Worm (Caenorhabditis elegans) whole organism, L2 larva: ENCODE measurements around the gene ceeh-2.

Experiments
- Y55F3AM.14 ChIP-seq: fragments of 200-800 bp; sonication (Bioruptor generic); optimal IDR thresholded peaks from 2 replicates; lab custom pipeline; 2018; ENCODE audit warnings: mild to moderate bottlenecking, missing genetic modification characterization, missing compliant biosample characterization
- alr-1 ChIP-seq: fragments of 150-350 bp; optimal IDR thresholded peaks from 2 replicates; lab custom pipeline; 2014; ENCODE audit warnings: missing biosample characterization, missing genetic modification characterization
- aly-2 ChIP-seq: fragments of 150-350 bp; optimal IDR thresholded peaks from 2 replicates; lab custom pipeline; 2014; ENCODE audit warnings: missing biosample characterization, missing genetic modification characterization
- blmp-1 ChIP-seq: sonication (generic microtip); optimal IDR thresholded peaks from 2 replicates; lab custom pipeline; 2017; ENCODE audit warnings: missing genetic modification characterization, mild to moderate bottlenecking, missing compliant biosample characterization, antibody characterized with exemption, moderate library complexity; ENCODE audit not compliant: insufficient read depth
- ceh-16 ChIP-seq: fragments of 150-350 bp; optimal IDR thresholded peaks from 2 replicates; lab custom pipeline; 2014; ENCODE audit warnings: missing biosample characterization, missing genetic modification characterization
- ceh-82 ChIP-seq: fragments of 150-350 bp; optimal IDR thresholded peaks from 2 replicates; lab custom pipeline; 2014; ENCODE audit warnings: missing biosample characterization, missing genetic modification characterization
- crh-2 ChIP-seq: sonication (generic microtip); optimal IDR thresholded peaks from 2 replicates; lab custom pipeline; 2017; ENCODE audit warnings: missing biosample characterization, missing genetic modification characterization
- dmd-4 ChIP-seq: sonication (generic microtip); optimal IDR thresholded peaks from 2 replicates; lab custom pipeline; 2017; ENCODE audit warnings: missing biosample characterization, missing genetic modification characterization
- egl-27 ChIP-seq: sonication (generic microtip); optimal IDR thresholded peaks from 3 replicates; lab custom pipeline; 2017; ENCODE audit warnings: missing biosample characterization, missing genetic modification reagents, missing genetic modification characterization
- elt-1 ChIP-seq: fragments of 150-350 bp; optimal IDR thresholded peaks from 2 replicates; lab custom pipeline; 2014; ENCODE audit warnings: missing biosample characterization, missing genetic modification characterization
- elt-3 ChIP-seq: sonication (generic microtip); optimal IDR thresholded peaks from 2 replicates; lab custom pipeline; 2017; ENCODE audit warnings: missing biosample characterization, missing genetic modification characterization
- fos-1 ChIP-seq: fragments of 150-350 bp; optimal IDR thresholded peaks from 2 replicates; lab custom pipeline; 2014; ENCODE audit warnings: missing biosample characterization, missing genetic modification characterization
- gmeb-1 ChIP-seq: fragments of 150-350 bp; optimal IDR thresholded peaks from 2 replicates; lab custom pipeline; 2014; ENCODE audit warnings: missing biosample characterization, missing genetic modification characterization
- lin-11 ChIP-seq: fragments of 150-350 bp; sonication (generic microtip); optimal IDR thresholded peaks from 2 replicates; lab custom pipeline; 2014; ENCODE audit warnings: missing biosample characterization, missing genetic modification characterization, inconsistent platforms, mixed read lengths
- lin-39 ChIP-seq: fragments of 150-350 bp; optimal IDR thresholded peaks from 2 replicates; lab custom pipeline; 2014; ENCODE audit warnings: missing biosample characterization, missing genetic modification reagents, missing genetic modification characterization
- lsy-2 ChIP-seq, 2 experiments: fragments of 150-350 bp in 1 of 2; sonication (generic microtip) in 1 of 2; optimal IDR thresholded peaks; 2 replicates each; lab custom pipeline; 2014 to 2017; ENCODE audit warnings: missing biosample characterization in 2 of 2, missing genetic modification characterization in 2 of 2
- mab-5 ChIP-seq: fragments of 150-350 bp; optimal IDR thresholded peaks from 2 replicates; lab custom pipeline; 2014; ENCODE audit warnings: missing biosample characterization, missing genetic modification characterization
- mbf-1 ChIP-seq: sonication (generic microtip); optimal IDR thresholded peaks from 2 replicates; lab custom pipeline; 2017; ENCODE audit warnings: missing biosample characterization, missing genetic modification characterization
- nhr-11 ChIP-seq: fragments of 150-350 bp; optimal IDR thresholded peaks from 2 replicates; lab custom pipeline; 2014; ENCODE audit warnings: missing biosample characterization, missing genetic modification characterization
- nhr-129 ChIP-seq: fragments of 150-350 bp; optimal IDR thresholded peaks from 2 replicates; lab custom pipeline; 2014; ENCODE audit warnings: missing biosample characterization, missing genetic modification characterization
- nhr-21 ChIP-seq: fragments of 150-350 bp; optimal IDR thresholded peaks from 2 replicates; lab custom pipeline; 2014; ENCODE audit warnings: missing biosample characterization, missing genetic modification characterization
- nhr-23 ChIP-seq: fragments of 150-350 bp; optimal IDR thresholded peaks from 2 replicates; lab custom pipeline; 2014; ENCODE audit warnings: missing biosample characterization, missing genetic modification reagents, missing genetic modification characterization
- nhr-237 ChIP-seq: fragments of 150-350 bp; optimal IDR thresholded peaks from 2 replicates; lab custom pipeline; 2014; ENCODE audit warnings: missing biosample characterization, missing genetic modification characterization
- nhr-25 ChIP-seq: fragments of 150-350 bp; sonication (generic microtip); optimal IDR thresholded peaks from 3 replicates; lab custom pipeline; 2014; ENCODE audit warnings: missing biosample characterization, missing genetic modification characterization
- nhr-6 ChIP-seq: fragments of 150-350 bp; optimal IDR thresholded peaks from 2 replicates; lab custom pipeline; 2014; ENCODE audit warnings: missing biosample characterization, missing genetic modification characterization
- nhr-77 ChIP-seq: fragments of 150-350 bp; optimal IDR thresholded peaks from 2 replicates; lab custom pipeline; 2014; ENCODE audit warnings: missing biosample characterization, missing genetic modification characterization
- peb-1 ChIP-seq: fragments of 150-350 bp; optimal IDR thresholded peaks from 2 replicates; lab custom pipeline; 2014; ENCODE audit warnings: missing biosample characterization, missing genetic modification characterization
- skn-1 ChIP-seq: sonication (generic microtip); optimal IDR thresholded peaks from 2 replicates; lab custom pipeline; 2017; ENCODE audit warnings: missing biosample characterization, missing genetic modification characterization
- sma-9 ChIP-seq, 2 experiments: fragments of 150-350 bp in 1 of 2; sonication (generic microtip) in 1 of 2; optimal IDR thresholded peaks; 2 replicates each; lab custom pipeline; 2014 to 2016; ENCODE audit warnings: missing genetic modification characterization in 2 of 2, mild to moderate bottlenecking in 1 of 2, missing biosample characterization in 1 of 2, missing compliant biosample characterization in 1 of 2, missing genetic modification reagents in 1 of 2, moderate library complexity in 1 of 2
- unc-39 ChIP-seq: fragments of 150-350 bp; optimal IDR thresholded peaks from 2 replicates; lab custom pipeline; 2014; ENCODE audit warnings: missing biosample characterization, missing genetic modification characterization
- unc-55 ChIP-seq: fragments of 150-350 bp; sonication (generic microtip); optimal IDR thresholded peaks from 3 replicates; lab custom pipeline; 2014; ENCODE audit warnings: missing biosample characterization, missing genetic modification reagents, missing genetic modification characterization
- unc-62 ChIP-seq: fragments of 150-350 bp; optimal IDR thresholded peaks from 2 replicates; lab custom pipeline; 2014; ENCODE audit warnings: missing biosample characterization, missing genetic modification reagents, missing genetic modification characterization
- zag-1 ChIP-seq: fragments of 150-350 bp; optimal IDR thresholded peaks from 2 replicates; lab custom pipeline; 2014; ENCODE audit warnings: missing biosample characterization, missing genetic modification characterization
- ztf-1 ChIP-seq: fragments of 200-800 bp; sonication (Bioruptor generic); conservative IDR thresholded peaks from 2 replicates; pipeline ENCODE4 v1.3.6; 2022; ENCODE audit warnings: missing genetic modification characterization, missing compliant biosample characterization
- ztf-4 ChIP-seq: fragments of 150-350 bp; optimal IDR thresholded peaks from 2 replicates; lab custom pipeline; 2014; ENCODE audit warnings: missing biosample characterization, missing genetic modification characterization

The ceeh-2 gene

ce11 chrV:10357467-10357953 lies at the start of gene ceeh-2:
Gene ceeh-2 (minus strand): TSS chrV:10357903.
- TF ChIP-seq unc-62 (GFP tag; lab: Kevin White, UChicago) (no peak), nhr-25 (tag; lab: Kevin White, UChicago) (no peak), ceh-82 (no peak), sma-9 (GFP tag; optimal IDR thresholded peaks at IDR 0.05; lab: Kevin White, UChicago) (peak; percentile 17), sma-9 (tag; optimal IDR thresholded peaks at IDR 0.05; lab: Kevin White, UChicago) (no peak), fos-1 (peak; percentile 6)

DNA sequence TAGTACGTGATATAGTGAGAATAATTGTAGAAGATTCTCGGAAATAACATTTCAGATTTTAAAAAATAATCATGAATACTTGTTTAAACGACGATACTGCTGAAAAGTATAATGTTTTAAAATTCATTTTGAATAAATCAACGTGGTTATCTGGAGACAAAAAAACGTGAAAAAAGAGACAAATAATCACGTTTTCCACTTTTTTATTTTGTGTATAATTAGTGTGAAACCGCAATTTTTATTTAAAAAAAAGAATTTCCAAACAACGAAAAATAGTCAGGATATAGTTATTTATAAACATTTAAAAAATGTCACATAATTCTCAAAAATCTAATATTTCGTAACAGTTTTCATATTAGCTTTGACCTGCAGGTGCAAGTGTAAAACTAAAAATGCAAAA lies 48.6 kb upstream of the ceeh-2 start, which contains the start of gene F15H10.7:
F15H10.7 (minus strand) TSS at position 101 of the 400 bp plus-strand sequence.
- TF ChIP-seq ztf-4 (tag; lab: Kevin White, UChicago) (no peak), fos-1 (no peak), Y55F3AM.14 (GFP tag; lab: Kevin White, UChicago) (no peak), lin-11 (tag; lab: Kevin White, UChicago) (no peak), aly-2 (no peak), nhr-6 (tag; lab: Kevin White, UChicago) (no peak), mbf-1 (tag; lab: Kevin White, UChicago) (no peak), sma-9 (GFP tag; optimal IDR thresholded peaks at IDR 0.05; lab: Kevin White, UChicago) (no peak), sma-9 (tag; optimal IDR thresholded peaks at IDR 0.05; lab: Kevin White, UChicago) (no peak), nhr-129 (tag; lab: Kevin White, UChicago) (no peak), elt-1 (tag; lab: Kevin White, UChicago) (no peak), unc-39 (tag; lab: Kevin White, UChicago) (no peak), lin-39 (no peak), ceh-82 (no peak), nhr-23 (tag; lab: Kevin White, UChicago) (no peak)
- TF ChIP-seq, all 48 proteins: peak for 0

- TF ChIP-seq blmp-1 (tag; lab: Kevin White, UChicago) = no peak
- no peak for TF ChIP-seq Y55F3AM.14 (GFP tag; lab: Kevin White, UChicago)
- no peak for TF ChIP-seq elt-3 (tag; lab: Kevin White, UChicago)
- TF ChIP-seq mab-5 (tag; lab: Kevin White, UChicago) = no peak
- no peak for TF ChIP-seq lsy-2 (tag; optimal IDR thresholded peaks at IDR 0.05; lab: Kevin White, UChicago)
- peak; percentile 29 for TF ChIP-seq fos-1
- no peak for TF ChIP-seq skn-1 (tag; lab: Kevin White, UChicago)
Observed at ce11 chrV:10404701-10405100, 47.0 kb upstream of the ceeh-2 start.

DNA sequence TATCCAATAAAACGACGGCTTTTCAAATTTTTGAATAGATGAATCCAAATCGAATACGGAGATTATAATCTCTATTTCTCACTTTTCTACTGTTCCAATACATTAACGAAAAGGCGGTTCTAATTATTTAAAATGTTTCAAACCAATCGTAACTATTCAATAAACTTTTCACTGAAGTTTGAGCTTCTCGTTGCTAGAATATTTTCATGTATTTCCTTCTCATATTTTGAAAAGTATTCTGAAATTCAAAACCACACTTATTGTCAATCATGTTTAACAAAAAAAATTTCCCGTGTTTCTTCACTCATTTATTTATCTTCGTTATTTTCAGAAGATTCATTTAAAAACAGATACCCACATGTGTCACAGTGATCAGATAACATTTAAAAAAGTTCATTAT lies 45.1 kb upstream of the ceeh-2 start, which contains the start of gene F15H10.8:
F15H10.8 (minus strand) TSS at position 101 of the 400 bp plus-strand sequence.
- TF ChIP-seq blmp-1 (tag; lab: Kevin White, UChicago) (no peak), ceh-82 (no peak), egl-27 (tag; lab: Kevin White, UChicago) (no peak), ceh-16 (tag; lab: Kevin White, UChicago) (no peak), ztf-1 (no peak), unc-55 (GFP tag; lab: Kevin White, UChicago) (no peak), nhr-237 (no peak), zag-1 (tag; lab: Kevin White, UChicago) (no peak), nhr-21 (tag; lab: Kevin White, UChicago) (no peak)

ce11 chrV:10399290-10399689 lies 41.6 kb upstream of the ceeh-2 start:
- TF ChIP-seq nhr-77 (tag; lab: Kevin White, UChicago) = no peak
- no peak for TF ChIP-seq unc-62 (GFP tag; lab: Kevin White, UChicago)
- TF ChIP-seq fos-1 = peak; percentile 93
- TF ChIP-seq aly-2 = no peak
- no peak for TF ChIP-seq mbf-1 (tag; lab: Kevin White, UChicago)
- TF ChIP-seq skn-1 (tag; lab: Kevin White, UChicago) = no peak
- TF ChIP-seq nhr-11 (tag; lab: Kevin White, UChicago) = no peak
- no peak for TF ChIP-seq nhr-23 (tag; lab: Kevin White, UChicago)
- no peak for TF ChIP-seq lsy-2 (tag; optimal IDR thresholded peaks at IDR 0.05; lab: Kevin White, UChicago)
- peak; percentile 80 for TF ChIP-seq nhr-129 (tag; lab: Kevin White, UChicago)
- peak; percentile 76 for TF ChIP-seq sma-9 (GFP tag; optimal IDR thresholded peaks at IDR 0.05; lab: Kevin White, UChicago)
- TF ChIP-seq sma-9 (tag; optimal IDR thresholded peaks at IDR 0.05; lab: Kevin White, UChicago) = no peak
- TF ChIP-seq ceh-16 (tag; lab: Kevin White, UChicago) = no peak
- no peak for TF ChIP-seq zag-1 (tag; lab: Kevin White, UChicago)
- no peak for TF ChIP-seq dmd-4 (tag; lab: Kevin White, UChicago)
- peak; percentile 24 for TF ChIP-seq gmeb-1 (tag; lab: Kevin White, UChicago)
- no peak for TF ChIP-seq nhr-25 (tag; lab: Kevin White, UChicago)
- no peak for TF ChIP-seq nhr-21 (tag; lab: Kevin White, UChicago)
- no peak for TF ChIP-seq egl-27 (tag; lab: Kevin White, UChicago)
- no peak for TF ChIP-seq mab-5 (tag; lab: Kevin White, UChicago)
- TF ChIP-seq crh-2 = peak; percentile 37
- no peak for TF ChIP-seq alr-1 (tag; lab: Kevin White, UChicago)
- TF ChIP-seq peb-1 = no peak
- TF ChIP-seq, all 48 proteins: peak for 5
